Worm (Caenorhabditis elegans): Measurements from ENCODE around the gene try-8.

- TF ChIP-seq unc-86 (tag; optimal IDR thresholded peaks at IDR 0.05) (no peak), nhr-11 (tag; optimal IDR thresholded peaks at IDR 0.05) (no peak), ama-1 (optimal IDR thresholded peaks at IDR 0.05) (no peak), sox-4 (tag; optimal IDR thresholded peaks at IDR 0.05) (no peak), Y22D7AL.16 (tag; optimal IDR thresholded peaks at IDR 0.05) (no peak), eyg-1 (tag; optimal IDR thresholded peaks at IDR 0.05) (no peak), C08G9.2 (tag; optimal IDR thresholded peaks at IDR 0.05) (no peak), dmd-4 (tag; optimal IDR thresholded peaks at IDR 0.05; ENCODE audit: borderline replicate concordance) (no peak), unc-55 (GFP tag; optimal IDR thresholded peaks at IDR 0.05) (no peak), pha-4 (tag; optimal IDR thresholded peaks at IDR 0.05) (no peak), pqm-1 (tag; optimal IDR thresholded peaks at IDR 0.05) (no peak), ceh-19 (GFP tag; optimal IDR thresholded peaks at IDR 0.05) (no peak), ttx-3 (tag; optimal IDR thresholded peaks at IDR 0.05) (no peak)
These were observed 16.6 kb downstream of the try-8 start, which contains the start of gene F25E5.9 for ce11 chrV:7437538-7437937.
